Worm (Caenorhabditis elegans): ENCODE data around the gene C02C6.14.

The C02C6.14 gene

ce11 chrX:15555529-15555928, 18.1 kb downstream of the C02C6.14 start:
- TF ChIP-seq C17E4.6 (GFP tag; IDR thresholded peaks at IDR 0.05): no peak
- TF ChIP-seq F55B11.4 (tag; optimal IDR thresholded peaks at IDR 0.05; ENCODE audit: borderline replicate concordance, insufficient read depth): no peak
- TF ChIP-seq hlh-26 (GFP tag; conservative IDR thresholded peaks at IDR 0.05): no peak
- no peak for TF ChIP-seq ztf-26 (tag; optimal IDR thresholded peaks at IDR 0.05)
- no peak for TF ChIP-seq ccch-3 (GFP tag; optimal IDR thresholded peaks at IDR 0.05)
- no peak for TF ChIP-seq ceh-79 (tag; optimal IDR thresholded peaks at IDR 0.05)
- TF ChIP-seq athp-1 (tag; optimal IDR thresholded peaks at IDR 0.05): no peak
- no peak for TF ChIP-seq gei-17 (GFP tag; optimal IDR thresholded peaks at IDR 0.05)
- no peak for TF ChIP-seq ama-1 (optimal IDR thresholded peaks at IDR 0.05)
- TF ChIP-seq ama-1 (GFP tag; optimal IDR thresholded peaks at IDR 0.05): no peak
- no peak for TF ChIP-seq ekl-4 (GFP tag; IDR thresholded peaks at IDR 0.05)
- no peak for TF ChIP-seq B0261.1 (tag; optimal IDR thresholded peaks at IDR 0.05)
- no peak for TF ChIP-seq Y56A3A.18 (GFP tag; IDR thresholded peaks at IDR 0.05)
- TF ChIP-seq snpc-1.1 (tag; optimal IDR thresholded peaks at IDR 0.05; ENCODE audit: insufficient read depth): no peak
- TF ChIP-seq sea-2 (GFP tag; IDR thresholded peaks at IDR 0.05): no peak
- no peak for TF ChIP-seq F52B5.7 (tag; optimal IDR thresholded peaks at IDR 0.05)
- no peak for TF ChIP-seq cebp-2 (GFP tag; IDR thresholded peaks at IDR 0.05)
- TF ChIP-seq mes-4 (tag; optimal IDR thresholded peaks at IDR 0.05): no peak
- TF ChIP-seq F57A8.1 (GFP tag; optimal IDR thresholded peaks at IDR 0.05): no peak

ce11 chrX:15557849-15558248, 20.4 kb downstream of the C02C6.14 start, which contains the start of gene lron-3:
Gene lron-3, minus strand, starts transcription at chrX:15557949.
- no peak for TF ChIP-seq lir-1 (GFP tag; conservative IDR thresholded peaks at IDR 0.05)
- TF ChIP-seq F10E7.11 (tag; optimal IDR thresholded peaks at IDR 0.05): no peak
- no peak for TF ChIP-seq nhr-179 (tag; optimal IDR thresholded peaks at IDR 0.05)
- no peak for TF ChIP-seq lin-35 (GFP tag; optimal IDR thresholded peaks at IDR 0.05)
- no peak for TF ChIP-seq madf-3 (GFP tag; IDR thresholded peaks at IDR 0.05)
- no peak for TF ChIP-seq him-1 (tag; optimal IDR thresholded peaks at IDR 0.05)
- no peak for TF ChIP-seq Y56A3A.18 (GFP tag; IDR thresholded peaks at IDR 0.05)
- TF ChIP-seq rpc-1 (optimal IDR thresholded peaks at IDR 0.05): no peak
- TF ChIP-seq rpc-1 (tag; optimal IDR thresholded peaks at IDR 0.05): no peak

ce11 chrX:15559473-15559872, 22.0 kb downstream of the C02C6.14 start:
- TF ChIP-seq nhr-179 (tag; optimal IDR thresholded peaks at IDR 0.05) (no peak), snpc-4 (GFP tag; optimal IDR thresholded peaks at IDR 0.05) (no peak), snpc-4 (tag; optimal IDR thresholded peaks at IDR 0.05) (peak in 2 of 4 experiments; percentile 70 to 79), lin-40 (tag; optimal IDR thresholded peaks at IDR 0.05) (no peak)

ce11 chrX:15564338-15564737, 26.9 kb downstream of the C02C6.14 start:
- TF ChIP-seq lsl-1 (GFP tag; optimal IDR thresholded peaks at IDR 0.05) (no peak), K11D2.4 (GFP tag; IDR thresholded peaks at IDR 0.05) (0 out of 2 replicates have a peak, but pooled peaks have one; percentile 28), lin-35 (GFP tag; optimal IDR thresholded peaks at IDR 0.05) (peak in 1 of 3 experiments; percentile 4)

- TF ChIP-seq zfh-2 (GFP tag; conservative IDR thresholded peaks at IDR 0.05): peak; percentile 92
- peak; percentile 8 for TF ChIP-seq lin-40 (tag; optimal IDR thresholded peaks at IDR 0.05)
- peak; percentile 12 for TF ChIP-seq attf-5 (GFP tag; optimal IDR thresholded peaks at IDR 0.05)
- TF ChIP-seq K11D2.4 (GFP tag; IDR thresholded peaks at IDR 0.05): 0 out of 2 replicates have a peak, but pooled peaks have one; percentile 18
- TF ChIP-seq tlf-1 (GFP tag; optimal IDR thresholded peaks at IDR 0.05): no peak
- TF ChIP-seq K12H6.12 (tag; optimal IDR thresholded peaks at IDR 0.05): peak; percentile 34
- TF ChIP-seq lin-35 (GFP tag; optimal IDR thresholded peaks at IDR 0.05): no peak
Observed at ce11 chrX:15566640-15567039, 29.2 kb downstream of the C02C6.14 start.

All from whole organism, young adult.